Fruit fly (Drosophila melanogaster): ENCODE results near the gene knrl.
A peak's percentile ranks its signal among the peaks of the same experiment; 100 is the strongest.

knrl gene

dm6 chr3L:20586024-20586423 is 34.4 kb downstream of the knrl start:
- no peak for TF ChIP-seq CG11762 (GFP tag; optimal IDR thresholded peaks at IDR 0.05; ENCODE audit: insufficient read depth)
- TF ChIP-seq CG8119 (GFP tag; IDR thresholded peaks at IDR 0.05): 0 out of 3 replicates have a peak, but pooled peaks have one; percentile 29
- peak; percentile 24 for TF ChIP-seq pdm3 (GFP tag; optimal IDR thresholded peaks at IDR 0.05)
- peak; percentile 45 for TF ChIP-seq CG6163 (GFP tag; IDR thresholded peaks at IDR 0.05)
- TF ChIP-seq CG34406 (GFP tag; optimal IDR thresholded peaks at IDR 0.05): no peak
- peak; percentile 39 for TF ChIP-seq CG1621 (tag; optimal IDR thresholded peaks at IDR 0.05)
- peak in 1 of 2 experiments; percentile 19 for TF ChIP-seq ss (GFP tag; optimal IDR thresholded peaks at IDR 0.05)
- TF ChIP-seq cyc (GFP tag; optimal IDR thresholded peaks at IDR 0.05): no peak
- TF ChIP-seq OdsH (GFP tag; optimal IDR thresholded peaks at IDR 0.05): peak; percentile 36
- no peak for TF ChIP-seq CG16779 (tag; optimal IDR thresholded peaks at IDR 0.05)
- TF ChIP-seq CG9139 (GFP tag; optimal IDR thresholded peaks at IDR 0.05): no peak
- peak; percentile 38 for TF ChIP-seq acj6 (GFP tag; optimal IDR thresholded peaks at IDR 0.05)
- TF ChIP-seq CG31627 (GFP tag; optimal IDR thresholded peaks at IDR 0.05): peak; percentile 23
- TF ChIP-seq fd85E (GFP tag; optimal IDR thresholded peaks at IDR 0.05): no peak
- peak; percentile 34 for TF ChIP-seq CG3032 (tag; optimal IDR thresholded peaks at IDR 0.05)
- no peak for TF ChIP-seq dac (GFP tag; optimal IDR thresholded peaks at IDR 0.05)
- TF ChIP-seq CG6276 (GFP tag; optimal IDR thresholded peaks at IDR 0.05): peak; percentile 2
- peak; percentile 23 for TF ChIP-seq Eip75B (GFP tag; optimal IDR thresholded peaks at IDR 0.05)
- peak; percentile 5 for TF ChIP-seq net (GFP tag; optimal IDR thresholded peaks at IDR 0.05)
- TF ChIP-seq Sox14 (GFP tag; optimal IDR thresholded peaks at IDR 0.05): peak; percentile 34
- TF ChIP-seq eg (GFP tag; IDR thresholded peaks at IDR 0.05): peak; percentile 56; the same call in 1 of the 3 replicates
- TF ChIP-seq lz (GFP tag; optimal IDR thresholded peaks at IDR 0.05): no peak
- peak; percentile 41 for TF ChIP-seq Hr4 (GFP tag; optimal IDR thresholded peaks at IDR 0.05)
- no peak for TF ChIP-seq dsx (GFP tag; optimal IDR thresholded peaks at IDR 0.05; ENCODE audit: poor library complexity, severe bottlenecking)
- TF ChIP-seq CG32006 (GFP tag; optimal IDR thresholded peaks at IDR 0.05): peak; percentile 49
- TF ChIP-seq Hr39 (GFP tag; optimal IDR thresholded peaks at IDR 0.05): peak; percentile 5
- TF ChIP-seq CG8319 (GFP tag; optimal IDR thresholded peaks at IDR 0.05): no peak
- peak; percentile 36 for TF ChIP-seq CG3919 (GFP tag; optimal IDR thresholded peaks at IDR 0.05)
- TF ChIP-seq esn (GFP tag; optimal IDR thresholded peaks at IDR 0.05): peak; percentile 30
- TF ChIP-seq Eip78C (GFP tag): peak; percentile 76
- TF ChIP-seq CG15336 (GFP tag; IDR thresholded peaks at IDR 0.05): peak; percentile 43; the same call in 1 of the 2 replicates
- peak; percentile 44 for TF ChIP-seq CG6808 (GFP tag; optimal IDR thresholded peaks at IDR 0.05)
- no peak for TF ChIP-seq Sox15 (GFP tag; optimal IDR thresholded peaks at IDR 0.05)
- peak; percentile 18 for TF ChIP-seq fd59A (GFP tag; optimal IDR thresholded peaks at IDR 0.05)
- peak in 1 of 2 experiments; percentile 25 for TF ChIP-seq salr (GFP tag; optimal IDR thresholded peaks at IDR 0.05)
- no peak for TF ChIP-seq CG6854 (GFP tag; optimal IDR thresholded peaks at IDR 0.05)
- no peak for TF ChIP-seq Ets21C (GFP tag; optimal IDR thresholded peaks at IDR 0.05)
- TF ChIP-seq CG7368 (GFP tag; optimal IDR thresholded peaks at IDR 0.05): no peak
- no peak for TF ChIP-seq Hr38 (GFP tag; optimal IDR thresholded peaks at IDR 0.05)
- peak; percentile 46 for TF ChIP-seq CG10669 (GFP tag; optimal IDR thresholded peaks at IDR 0.05)
- TF ChIP-seq CG6792 (GFP tag; optimal IDR thresholded peaks at IDR 0.05): no peak
- TF ChIP-seq Lpt (GFP tag; optimal IDR thresholded peaks at IDR 0.05): no peak
- peak; percentile 29 for TF ChIP-seq CG4318 (GFP tag; optimal IDR thresholded peaks at IDR 0.05)
- peak; percentile 44 for TF ChIP-seq spab (GFP tag; optimal IDR thresholded peaks at IDR 0.05)
- TF ChIP-seq Met (GFP tag; optimal IDR thresholded peaks at IDR 0.05): peak; percentile 40
- peak; percentile 16 for TF ChIP-seq Smox (GFP tag; optimal IDR thresholded peaks at IDR 0.05)
- TF ChIP-seq vri (GFP tag; optimal IDR thresholded peaks at IDR 0.05): no peak
- peak; percentile 3 for TF ChIP-seq CG8632 (GFP tag; optimal IDR thresholded peaks at IDR 0.05)
- no peak for TF ChIP-seq CG11902 (GFP tag; optimal IDR thresholded peaks at IDR 0.05)
- no peak for TF ChIP-seq Eip93F (GFP tag; optimal IDR thresholded peaks at IDR 0.05)
- TF ChIP-seq topi (GFP tag; optimal IDR thresholded peaks at IDR 0.05): peak; percentile 31
- TF ChIP-seq Gug (GFP tag; IDR thresholded peaks at IDR 0.05): no peak
